Fruit fly (Drosophila melanogaster): ENCODE results near the gene Pi4KIIIalpha.

Gene Pi4KIIIalpha

dm6 chrX:2619651-2620050, 5.0 kb upstream of the Pi4KIIIalpha start, which contains the start of the genes Tsp3A and Seipin:
Tsp3A (minus strand) TSS chrX:2619738.
Seipin (plus strand) TSS chrX:2619799.
- TF ChIP-seq toe (GFP tag; optimal IDR thresholded peaks at IDR 0.05): no peak
- TF ChIP-seq kay (GFP tag; ENCODE audit: borderline replicate concordance): no peak
- TF ChIP-seq Mnt (GFP tag; optimal IDR thresholded peaks at IDR 0.05): peak; percentile 61
- TF ChIP-seq cnc (optimal IDR thresholded peaks at IDR 0.05): no peak
- TF ChIP-seq CG33017 (tag; optimal IDR thresholded peaks at IDR 0.05): peak; percentile 83
- peak; percentile 84 for TF ChIP-seq CG14711 (tag; optimal IDR thresholded peaks at IDR 0.05)
- peak; percentile 30 for TF ChIP-seq ovo (GFP tag; optimal IDR thresholded peaks at IDR 0.05)
- TF ChIP-seq bab1 (GFP tag; optimal IDR thresholded peaks at IDR 0.05): peak; percentile 84
- TF ChIP-seq cic (GFP tag; optimal IDR thresholded peaks at IDR 0.05): peak; percentile 60
- TF ChIP-seq CG7045 (GFP tag; optimal IDR thresholded peaks at IDR 0.05): peak; percentile 79
- no peak for TF ChIP-seq CG5204 (GFP tag; optimal IDR thresholded peaks at IDR 0.05)
- no peak for TF ChIP-seq Hr96 (GFP tag; optimal IDR thresholded peaks at IDR 0.05)
- TF ChIP-seq tj (GFP tag; optimal IDR thresholded peaks at IDR 0.05): peak; percentile 87
- peak; percentile 48 for TF ChIP-seq CG1620 (GFP tag; optimal IDR thresholded peaks at IDR 0.05)
- TF ChIP-seq Clk (GFP tag; optimal IDR thresholded peaks at IDR 0.05): peak; percentile 67
- peak; percentile 88 for TF ChIP-seq CG11617 (GFP tag; optimal IDR thresholded peaks at IDR 0.05)
- TF ChIP-seq pad (GFP tag; optimal IDR thresholded peaks at IDR 0.05): peak; percentile 75
- TF ChIP-seq CG12768 (GFP tag; optimal IDR thresholded peaks at IDR 0.05): peak; percentile 97
- TF ChIP-seq CG7101 (tag; optimal IDR thresholded peaks at IDR 0.05): peak; percentile 88
- TF ChIP-seq Crg-1 (GFP tag; optimal IDR thresholded peaks at IDR 0.05): peak; percentile 51

dm6 chrX:2625009-2625408, 405 bp downstream of the Pi4KIIIalpha start:
- TF ChIP-seq Crg-1 (GFP tag; optimal IDR thresholded peaks at IDR 0.05) (no peak), kay (GFP tag; ENCODE audit: borderline replicate concordance) (no peak), ovo (GFP tag; optimal IDR thresholded peaks at IDR 0.05) (no peak), CG7045 (GFP tag; optimal IDR thresholded peaks at IDR 0.05) (no peak), CG33017 (tag; optimal IDR thresholded peaks at IDR 0.05) (no peak), CG11617 (GFP tag; optimal IDR thresholded peaks at IDR 0.05) (no peak), Clk (GFP tag; optimal IDR thresholded peaks at IDR 0.05) (no peak), Hr96 (GFP tag; optimal IDR thresholded peaks at IDR 0.05) (no peak)

DNA sequence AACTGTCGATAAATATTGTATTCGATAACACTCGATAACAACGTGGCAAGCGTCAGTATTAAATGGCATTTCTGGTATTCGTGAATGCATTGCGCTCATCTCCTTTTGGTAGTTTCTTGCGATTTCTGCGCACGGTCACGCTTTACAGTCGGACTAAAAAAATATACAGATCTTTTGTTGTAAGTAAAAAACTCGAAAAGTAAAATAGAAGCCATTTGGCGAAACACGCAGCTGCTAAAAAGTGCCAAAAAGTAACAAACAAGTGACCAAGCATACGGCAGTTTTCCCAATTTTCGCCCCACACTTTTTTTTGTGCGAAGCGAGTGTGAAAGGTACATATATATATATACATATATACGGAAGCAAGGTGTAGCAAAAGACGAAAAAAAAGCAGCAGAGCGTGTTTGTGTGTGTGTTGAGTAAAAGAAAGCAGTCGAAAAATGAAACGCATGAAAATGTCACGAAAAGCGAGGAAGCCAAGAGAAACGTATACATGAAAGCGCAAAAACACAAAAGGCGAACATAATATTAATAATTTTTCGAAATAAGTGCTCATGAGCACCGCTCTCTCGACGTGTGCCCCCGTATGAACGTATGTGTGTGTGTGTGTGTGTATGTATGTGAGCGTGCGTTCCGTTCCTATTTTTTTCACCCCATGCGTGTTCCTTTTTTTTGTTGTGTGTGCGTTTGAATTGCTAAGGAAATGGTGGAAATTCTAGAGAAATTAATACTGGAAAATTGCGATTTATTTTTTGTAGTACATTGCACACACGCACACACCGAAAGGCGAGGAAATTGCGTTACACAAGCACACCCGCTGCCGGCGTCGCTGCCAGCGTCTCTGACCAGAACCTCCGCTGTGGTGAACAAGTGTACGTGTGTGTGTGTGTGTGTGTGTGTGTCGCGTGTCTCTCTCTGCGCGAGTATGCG, 9.5 kb downstream of the Pi4KIIIalpha start, which contains the start of gene sgg:
TSS of gene sgg (plus strand) at position 106 of the 930 bp plus-strand sequence.
- TF ChIP-seq CG11617 (GFP tag; optimal IDR thresholded peaks at IDR 0.05): no peak
- no peak for TF ChIP-seq toe (GFP tag; optimal IDR thresholded peaks at IDR 0.05)
- TF ChIP-seq Crg-1 (GFP tag; optimal IDR thresholded peaks at IDR 0.05): no peak
- no peak for TF ChIP-seq ovo (GFP tag; optimal IDR thresholded peaks at IDR 0.05)
- TF ChIP-seq CG33017 (tag; optimal IDR thresholded peaks at IDR 0.05): no peak
- no peak for TF ChIP-seq Hr96 (GFP tag; optimal IDR thresholded peaks at IDR 0.05)
- TF ChIP-seq Mnt (GFP tag; optimal IDR thresholded peaks at IDR 0.05): peak; percentile 52
- TF ChIP-seq bab1 (GFP tag; optimal IDR thresholded peaks at IDR 0.05): peak; percentile 60
- no peak for TF ChIP-seq tj (GFP tag; optimal IDR thresholded peaks at IDR 0.05)
- no peak for TF ChIP-seq cnc (optimal IDR thresholded peaks at IDR 0.05)

- peak; percentile 6 for TF ChIP-seq CG7101 (tag; optimal IDR thresholded peaks at IDR 0.05)
- TF ChIP-seq CG33017 (tag; optimal IDR thresholded peaks at IDR 0.05): no peak
- TF ChIP-seq CG14711 (tag; optimal IDR thresholded peaks at IDR 0.05): peak; percentile 4
- TF ChIP-seq CG7045 (GFP tag; optimal IDR thresholded peaks at IDR 0.05): peak; percentile 35
- peak; percentile 8 for TF ChIP-seq CG1620 (GFP tag; optimal IDR thresholded peaks at IDR 0.05)
- no peak for TF ChIP-seq Mnt (GFP tag; optimal IDR thresholded peaks at IDR 0.05)
- no peak for TF ChIP-seq tj (GFP tag; optimal IDR thresholded peaks at IDR 0.05)
Observed at dm6 chrX:2635075-2635643, 10.6 kb downstream of the Pi4KIIIalpha start.

dm6 chrX:2635953-2636715, 11.5 kb downstream of the Pi4KIIIalpha start:
- TF ChIP-seq CG5204 (GFP tag; optimal IDR thresholded peaks at IDR 0.05): no peak
- no peak for TF ChIP-seq tj (GFP tag; optimal IDR thresholded peaks at IDR 0.05)
- TF ChIP-seq CG7101 (tag; optimal IDR thresholded peaks at IDR 0.05): no peak
- no peak for TF ChIP-seq cic (GFP tag; optimal IDR thresholded peaks at IDR 0.05)
- peak; percentile 73 for TF ChIP-seq CG14711 (tag; optimal IDR thresholded peaks at IDR 0.05)
